Worm (Caenorhabditis elegans): Measurements from ENCODE around the gene dpy-28.

ce11 chrIII:10755480-10756066 is 7.4 kb upstream of the dpy-28 start, which contains the start of gene hpl-2:
- TF ChIP-seq ceh-82 (tag; optimal IDR thresholded peaks at IDR 0.05) (no peak), zag-1 (tag; optimal IDR thresholded peaks at IDR 0.05) (no peak)
